Worm (Caenorhabditis elegans): ENCODE results near the gene laat-1.

DNA sequence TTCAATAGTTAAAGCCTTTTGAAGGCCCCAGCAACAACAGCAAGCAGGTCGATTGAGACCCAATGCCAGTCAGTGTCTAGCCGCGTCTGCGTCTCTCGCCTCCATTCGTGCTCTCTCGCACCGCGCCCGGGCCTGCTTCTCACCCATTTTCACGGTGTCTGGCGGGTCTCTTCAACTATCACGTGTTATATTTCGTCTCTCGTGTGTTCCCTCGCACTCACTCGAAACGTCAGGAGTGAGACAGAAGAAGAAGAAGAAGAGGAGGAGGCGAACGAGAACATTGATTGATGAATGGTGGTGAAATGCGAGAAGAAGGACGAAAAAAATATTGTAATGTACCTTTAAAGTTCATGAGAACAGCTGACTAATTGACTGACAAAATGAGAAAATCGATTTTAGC lies 16.4 kb downstream of the laat-1 start:
- peak; percentile 96 for TF ChIP-seq lin-14 (GFP tag; optimal IDR thresholded peaks at IDR 0.05)
- no peak for TF ChIP-seq ceh-88 (GFP tag; IDR thresholded peaks at IDR 0.05)
- TF ChIP-seq lin-39 (tag; optimal IDR thresholded peaks at IDR 0.05), result no peak
- TF ChIP-seq efl-1 (optimal IDR thresholded peaks at IDR 0.05), result peak; percentile 82 to 89
- TF ChIP-seq efl-1 (GFP tag; optimal IDR thresholded peaks at IDR 0.05 in 1 of 2), result peak; percentile 72 to 97
- TF ChIP-seq mdl-1 (tag; optimal IDR thresholded peaks at IDR 0.05), result peak; percentile 50 to 92
- TF ChIP-seq pag-3 (tag; optimal IDR thresholded peaks at IDR 0.05; ENCODE audit: borderline replicate concordance, insufficient read depth), result no peak
- peak; percentile 68 for TF ChIP-seq fkh-8 (tag; optimal IDR thresholded peaks at IDR 0.05)
- TF ChIP-seq ceh-8 (GFP tag; optimal IDR thresholded peaks at IDR 0.05), result no peak
- TF ChIP-seq aly-2 (tag; optimal IDR thresholded peaks at IDR 0.05), result no peak
- TF ChIP-seq nhr-237 (tag; optimal IDR thresholded peaks at IDR 0.05), result no peak
- peak; percentile 52 to 69 (median 67) for TF ChIP-seq ceh-82 (tag; optimal IDR thresholded peaks at IDR 0.05)
- no peak for TF ChIP-seq nhr-28 (tag; optimal IDR thresholded peaks at IDR 0.05)

All from whole organism, L1 larva.